Worm (Caenorhabditis elegans): ENCODE data around the gene dph-1.

DNA sequence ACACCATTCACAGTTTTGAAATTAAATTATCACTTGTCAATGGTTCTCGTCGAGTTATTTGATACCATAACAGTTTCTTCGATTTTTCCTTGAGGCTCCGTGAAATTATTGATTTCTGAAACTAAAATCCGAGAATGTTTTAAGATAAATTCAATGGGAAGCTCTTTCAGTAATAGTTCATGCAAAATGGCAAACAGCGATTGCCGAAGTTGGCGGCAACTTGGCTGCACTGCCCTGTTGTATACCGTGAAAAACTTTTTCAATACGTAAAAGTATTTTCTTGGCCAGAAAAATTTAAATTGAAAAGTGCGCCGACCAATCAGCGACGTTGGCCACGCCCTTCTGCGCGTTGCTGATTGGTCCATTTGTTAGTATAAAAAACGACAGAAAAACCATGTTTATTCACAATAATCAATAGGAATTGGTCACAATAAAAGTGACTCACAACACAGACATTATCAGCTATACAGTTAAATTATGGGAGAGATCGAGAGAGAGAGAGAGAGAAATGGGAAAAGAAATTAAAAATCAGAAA lies 23.8 kb upstream of the dph-1 start:
- no peak for TF ChIP-seq nhr-12 (tag; optimal IDR thresholded peaks at IDR 0.05)
- no peak for TF ChIP-seq nhr-77 (tag; optimal IDR thresholded peaks at IDR 0.05)
- no peak for TF ChIP-seq unc-62 (GFP tag; optimal IDR thresholded peaks at IDR 0.05)
- no peak for TF ChIP-seq fos-1 (tag; optimal IDR thresholded peaks at IDR 0.05)
- TF ChIP-seq skn-1 (tag; optimal IDR thresholded peaks at IDR 0.05), result no peak
- no peak for TF ChIP-seq nhr-129 (tag; optimal IDR thresholded peaks at IDR 0.05)
- no peak for TF ChIP-seq peb-1 (tag; optimal IDR thresholded peaks at IDR 0.05)
- TF ChIP-seq elt-1 (tag; optimal IDR thresholded peaks at IDR 0.05), result no peak
- TF ChIP-seq sma-3 (GFP tag; optimal IDR thresholded peaks at IDR 0.05), result no peak
- no peak for TF ChIP-seq egl-27 (tag; optimal IDR thresholded peaks at IDR 0.05)
- no peak for TF ChIP-seq Y55F3AM.14 (GFP tag; optimal IDR thresholded peaks at IDR 0.05)
- TF ChIP-seq ZK546.5 (tag; optimal IDR thresholded peaks at IDR 0.05), result no peak
- no peak for TF ChIP-seq snpc-4 (tag; optimal IDR thresholded peaks at IDR 0.05)
- no peak for TF ChIP-seq mab-5 (tag; optimal IDR thresholded peaks at IDR 0.05)
